Worm (Caenorhabditis elegans) whole organism, L1 larva: Measurements from ENCODE around the gene F47D12.9.

Experiments
- C34B4.2 ChIP-seq: sonication (generic microtip); optimal IDR thresholded peaks from 2 replicates; lab custom pipeline; 2017; ENCODE audit warnings: mild to moderate bottlenecking, missing genetic modification characterization, missing compliant biosample characterization
- F16B12.6 ChIP-seq: fragments of 150-350 bp; optimal IDR thresholded peaks from 2 replicates; lab custom pipeline; 2014; ENCODE audit warnings: missing biosample characterization, missing genetic modification characterization
- Y116A8C.19 ChIP-seq: sonication (generic microtip); optimal IDR thresholded peaks from 2 replicates; lab custom pipeline; 2016; ENCODE audit warnings: missing compliant biosample characterization, missing genetic modification characterization, borderline replicate concordance
- aha-1 ChIP-seq: fragments of 150-350 bp; optimal IDR thresholded peaks from 2 replicates; lab custom pipeline; 2014; ENCODE audit warnings: missing biosample characterization, missing genetic modification characterization
- alr-1 ChIP-seq: fragments of 200-800 bp; sonication (Bioruptor generic); optimal IDR thresholded peaks from 2 replicates; lab custom pipeline; 2018; ENCODE audit warnings: borderline replicate concordance, mild to moderate bottlenecking, missing genetic modification characterization, missing compliant biosample characterization
- ama-1 ChIP-seq: fragments of 150-350 bp; optimal IDR thresholded peaks from 2 replicates; lab custom pipeline; 2014
- blmp-1 ChIP-seq: fragments of 150-350 bp; optimal IDR thresholded peaks from 2 replicates; lab custom pipeline; 2014; ENCODE audit warnings: missing biosample characterization, missing genetic modification characterization
- ceh-8 ChIP-seq: fragments of 200-800 bp; sonication (Bioruptor generic); optimal IDR thresholded peaks from 2 replicates; lab custom pipeline; 2018; ENCODE audit warnings: mild to moderate bottlenecking, missing genetic modification characterization, moderate library complexity, missing compliant biosample characterization
- ceh-88 ChIP-seq: fragments of 200-800 bp; sonication (Bioruptor generic); IDR thresholded peaks from 2 replicates; pipeline ENCODE4 v1.3.6; 2022; ENCODE audit warnings: missing genetic modification characterization, missing compliant biosample characterization
- dpl-1 ChIP-seq, 3 experiments: fragments of 150-350 bp in 2 of 3; sonication (generic microtip) in 1 of 3; optimal IDR thresholded peaks; 2 replicates each; lab custom pipeline; 2014 to 2017; ENCODE audit warnings: missing biosample characterization in 3 of 3, missing genetic modification characterization in 3 of 3, missing genetic modification reagents in 3 of 3
- dsc-1 ChIP-seq: sonication (generic microtip); optimal IDR thresholded peaks from 2 replicates; lab custom pipeline; 2016; ENCODE audit warnings: mild to moderate bottlenecking, missing genetic modification characterization, missing compliant biosample characterization
- fkh-4 ChIP-seq: sonication (generic microtip); optimal IDR thresholded peaks from 2 replicates; lab custom pipeline; 2016; ENCODE audit warnings: missing compliant biosample characterization, missing genetic modification characterization, borderline replicate concordance
- fkh-8 ChIP-seq: sonication (generic microtip); optimal IDR thresholded peaks from 2 replicates; lab custom pipeline; 2016; ENCODE audit warnings: mild to moderate bottlenecking, missing genetic modification characterization, missing compliant biosample characterization
- fos-1 ChIP-seq: fragments of 150-350 bp; optimal IDR thresholded peaks from 2 replicates; lab custom pipeline; 2014; ENCODE audit warnings: missing biosample characterization, missing genetic modification characterization
- grh-1 ChIP-seq: fragments of 200-800 bp; sonication (Bioruptor generic); IDR thresholded peaks from 2 replicates; pipeline ENCODE4 v1.3.6; 2022; ENCODE audit warnings: missing genetic modification reagents, missing genetic modification characterization, missing compliant biosample characterization
- hlh-17 ChIP-seq: fragments of 200-800 bp; sonication (Bioruptor generic); optimal IDR thresholded peaks from 2 replicates; lab custom pipeline; 2018; ENCODE audit warnings: missing genetic modification characterization, mild to moderate bottlenecking, missing compliant biosample characterization, moderate library complexity, borderline replicate concordance
- isw-1 ChIP-seq: fragments of 200-800 bp; sonication (Bioruptor generic); IDR thresholded peaks from 2 replicates; pipeline ENCODE4 v1.3.6; 2022; ENCODE audit warnings: missing genetic modification characterization, missing compliant biosample characterization
- jun-1 ChIP-seq: fragments of 150-350 bp; optimal IDR thresholded peaks from 2 replicates; lab custom pipeline; 2014; ENCODE audit warnings: missing biosample characterization, missing genetic modification reagents, missing genetic modification characterization
- lin-15B ChIP-seq: fragments of 150-350 bp; sonication (generic microtip); optimal IDR thresholded peaks from 3 replicates; lab custom pipeline; 2014; ENCODE audit warnings: missing biosample characterization, missing genetic modification characterization
- lin-39 ChIP-seq: fragments of 150-350 bp; optimal IDR thresholded peaks from 2 replicates; lab custom pipeline; 2014; ENCODE audit warnings: missing biosample characterization, missing genetic modification reagents, missing genetic modification characterization
- lir-3 ChIP-seq: sonication (generic microtip); optimal IDR thresholded peaks from 2 replicates; lab custom pipeline; 2016; ENCODE audit warnings: mild to moderate bottlenecking, missing genetic modification characterization, moderate library complexity, missing compliant biosample characterization; ENCODE audit not compliant: poor library complexity
- lsy-2 ChIP-seq, 2 experiments: fragments of 150-350 bp; optimal IDR thresholded peaks; 2 replicates each; lab custom pipeline; 2014; ENCODE audit warnings: missing biosample characterization in 2 of 2, missing genetic modification characterization in 2 of 2
- mdl-1 ChIP-seq, 2 experiments: fragments of 150-350 bp; optimal IDR thresholded peaks; 2 replicates each; lab custom pipeline; 2014 to 2017; ENCODE audit warnings: missing biosample characterization in 2 of 2, missing genetic modification characterization in 2 of 2, inconsistent platforms in 1 of 2
- mef-2 ChIP-seq: fragments of 150-350 bp; optimal IDR thresholded peaks from 2 replicates; lab custom pipeline; 2014; ENCODE audit warnings: missing biosample characterization, missing genetic modification characterization
- mep-1 ChIP-seq: fragments of 150-350 bp; optimal IDR thresholded peaks from 2 replicates; lab custom pipeline; 2014; ENCODE audit warnings: missing biosample characterization, missing genetic modification characterization
- nhr-12 ChIP-seq: sonication (generic microtip); optimal IDR thresholded peaks from 2 replicates; lab custom pipeline; 2017; ENCODE audit warnings: missing biosample characterization, missing genetic modification characterization
- nhr-28 ChIP-seq: fragments of 150-350 bp; optimal IDR thresholded peaks from 2 replicates; lab custom pipeline; 2014; ENCODE audit warnings: missing biosample characterization, missing genetic modification characterization
- nhr-47 ChIP-seq: sonication (generic microtip); optimal IDR thresholded peaks from 2 replicates; lab custom pipeline; 2016; ENCODE audit warnings: mild to moderate bottlenecking, missing genetic modification characterization, moderate library complexity, missing compliant biosample characterization
- nhr-76 ChIP-seq: sonication (generic microtip); optimal IDR thresholded peaks from 2 replicates; lab custom pipeline; 2017; ENCODE audit warnings: missing biosample characterization, missing genetic modification characterization
- nhr-77 ChIP-seq: fragments of 150-350 bp; optimal IDR thresholded peaks from 2 replicates; lab custom pipeline; 2014; ENCODE audit warnings: missing biosample characterization, missing genetic modification characterization
- nhr-84 ChIP-seq: sonication (generic microtip); optimal IDR thresholded peaks from 2 replicates; lab custom pipeline; 2017; ENCODE audit warnings: missing biosample characterization, missing genetic modification characterization
- pag-3 ChIP-seq: sonication (generic microtip); optimal IDR thresholded peaks from 2 replicates; lab custom pipeline; 2017; ENCODE audit warnings: missing genetic modification characterization, mild to moderate bottlenecking, missing compliant biosample characterization, antibody characterized with exemption, borderline replicate concordance; ENCODE audit not compliant: insufficient read depth
- pax-3 ChIP-seq: fragments of 200-800 bp; sonication (Bioruptor generic); optimal IDR thresholded peaks from 2 replicates; lab custom pipeline; 2018; ENCODE audit warnings: mild to moderate bottlenecking, missing genetic modification characterization, moderate library complexity, missing compliant biosample characterization
- pqm-1 ChIP-seq: sonication (generic microtip); optimal IDR thresholded peaks from 3 replicates; lab custom pipeline; 2017; ENCODE audit warnings: missing biosample characterization, missing genetic modification characterization
- skn-1 ChIP-seq: fragments of 150-350 bp; optimal IDR thresholded peaks from 2 replicates; lab custom pipeline; 2014; ENCODE audit warnings: missing biosample characterization, missing genetic modification characterization
- snpc-4 ChIP-seq: fragments of 150-350 bp; optimal IDR thresholded peaks from 2 replicates; lab custom pipeline; 2014; ENCODE audit warnings: missing biosample characterization, missing genetic modification characterization
- snu-23 ChIP-seq: sonication (generic microtip); optimal IDR thresholded peaks from 2 replicates; lab custom pipeline; 2016; ENCODE audit warnings: missing genetic modification characterization, missing compliant biosample characterization
- sptf-1 ChIP-seq: fragments of 150-350 bp; optimal IDR thresholded peaks from 2 replicates; lab custom pipeline; 2014; ENCODE audit warnings: missing biosample characterization, missing genetic modification characterization
- sup-37 ChIP-seq: fragments of 200-800 bp; sonication (Bioruptor generic); optimal IDR thresholded peaks from 2 replicates; lab custom pipeline; 2018; ENCODE audit warnings: mild to moderate bottlenecking, missing genetic modification characterization, missing compliant biosample characterization
- tbx-2 ChIP-seq: sonication (generic microtip); optimal IDR thresholded peaks from 2 replicates; lab custom pipeline; 2016; ENCODE audit warnings: missing genetic modification characterization, missing compliant biosample characterization
- tlp-1 ChIP-seq: fragments of 150-350 bp; optimal IDR thresholded peaks from 2 replicates; lab custom pipeline; 2014; ENCODE audit warnings: missing biosample characterization, missing genetic modification characterization
- unc-86 ChIP-seq: sonication (generic microtip); optimal IDR thresholded peaks from 2 replicates; lab custom pipeline; 2016; ENCODE audit warnings: missing genetic modification characterization, missing compliant biosample characterization
- zag-1 ChIP-seq: fragments of 150-350 bp; optimal IDR thresholded peaks from 2 replicates; lab custom pipeline; 2014; ENCODE audit warnings: missing biosample characterization, missing genetic modification characterization
- zip-4 ChIP-seq: fragments of 200-800 bp; sonication (Bioruptor generic); optimal IDR thresholded peaks from 2 replicates; lab custom pipeline; 2018; ENCODE audit warnings: mild to moderate bottlenecking, missing genetic modification characterization, moderate library complexity, missing compliant biosample characterization
- ztf-11 ChIP-seq, 2 experiments: sonication (generic microtip); optimal IDR thresholded peaks; 2 replicates each; lab custom pipeline; 2016 to 2017; ENCODE audit warnings: missing genetic modification characterization in 2 of 2, missing biosample characterization in 1 of 2, missing compliant biosample characterization in 1 of 2
- ztf-4 ChIP-seq: fragments of 150-350 bp; optimal IDR thresholded peaks from 2 replicates; lab custom pipeline; 2014; ENCODE audit warnings: missing biosample characterization, missing genetic modification characterization

The F47D12.9 gene

DNA sequence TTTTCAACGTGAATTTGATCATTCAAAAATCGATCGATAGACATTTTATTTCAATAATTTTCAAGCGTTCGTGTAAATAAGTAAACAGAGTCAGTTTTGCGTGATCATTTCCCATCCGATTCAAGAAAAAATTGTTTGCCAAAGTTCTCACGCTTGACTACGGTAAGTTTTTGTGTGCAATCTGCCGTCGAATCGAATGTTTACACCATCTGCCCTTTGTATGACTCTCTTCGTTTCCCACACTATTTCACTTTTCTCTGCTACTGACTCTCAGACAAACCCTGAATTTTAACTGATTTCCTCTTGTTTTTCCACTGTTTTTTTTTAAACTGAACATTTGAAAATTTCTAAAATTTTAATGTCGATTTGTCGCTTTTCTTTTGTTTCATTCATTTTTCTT, 41.6 kb upstream of the F47D12.9 start (continued):
- TF ChIP-seq alr-1 (tag; lab: Kevin White, UChicago) = no peak
- no peak for TF ChIP-seq hlh-17 (GFP tag; lab: Kevin White, UChicago)
- TF ChIP-seq fos-1 (tag; lab: Kevin White, UChicago) = peak; percentile 87
- TF ChIP-seq tbx-2 = peak; percentile 81
- no peak for TF ChIP-seq nhr-76 (tag; lab: Kevin White, UChicago)
- TF ChIP-seq fkh-8 (tag; lab: Kevin White, UChicago) = peak; percentile 81
- TF ChIP-seq isw-1 (GFP tag; lab: Robert Waterston, UW) = peak; percentile 77
- peak; percentile 39 for TF ChIP-seq ceh-8 (GFP tag; lab: Kevin White, UChicago)
- TF ChIP-seq sptf-1 = no peak
- no peak for TF ChIP-seq nhr-84 (tag; lab: Kevin White, UChicago)
- peak; percentile 95 for TF ChIP-seq snu-23 (GFP tag; lab: Kevin White, UChicago)
- no peak for TF ChIP-seq C34B4.2
- TF ChIP-seq tlp-1 (tag; lab: Kevin White, UChicago) = no peak
- TF ChIP-seq ceh-88 (GFP tag; lab: Robert Waterston, UW) = no peak
- peak; percentile 51 for TF ChIP-seq lin-15B (tag; lab: Kevin White, UChicago)
- peak; percentile 39 for TF ChIP-seq zip-4 (GFP tag; lab: Kevin White, UChicago)
- TF ChIP-seq snpc-4 (tag; lab: Kevin White, UChicago) = peak; percentile 70
- no peak for TF ChIP-seq mef-2 (tag; lab: Kevin White, UChicago)
- TF ChIP-seq F16B12.6 (tag; lab: Kevin White, UChicago) = peak; percentile 97
- TF ChIP-seq ama-1 (lab: Kevin White, UChicago) = peak; percentile 44
- peak in 1 of 2 experiments; percentile 79 for TF ChIP-seq mdl-1 (tag; optimal IDR thresholded peaks at IDR 0.05; lab: Kevin White, UChicago)
- peak; percentile 68 for TF ChIP-seq ztf-4 (tag; lab: Kevin White, UChicago)
- peak in 1 of 2 experiments; percentile 40 for TF ChIP-seq ztf-11 (tag; optimal IDR thresholded peaks at IDR 0.05; lab: Kevin White, UChicago)
- TF ChIP-seq zag-1 = peak; percentile 84
- no peak for TF ChIP-seq aha-1 (tag; lab: Kevin White, UChicago)
- peak; percentile 98 to 99 for TF ChIP-seq lsy-2 (tag; optimal IDR thresholded peaks at IDR 0.05; lab: Kevin White, UChicago)
- peak; percentile 33 for TF ChIP-seq lin-39 (tag; lab: Kevin White, UChicago)
- TF ChIP-seq unc-86 (tag; lab: Kevin White, UChicago) = peak; percentile 78
- TF ChIP-seq blmp-1 (tag; lab: Kevin White, UChicago) = peak; percentile 28
- TF ChIP-seq nhr-12 = no peak
- TF ChIP-seq nhr-77 (tag; lab: Kevin White, UChicago) = peak; percentile 83
- peak; percentile 55; the same call in 1 of the 2 replicates for TF ChIP-seq grh-1 (GFP tag; lab: Robert Waterston, UW)
- peak; percentile 66 for TF ChIP-seq skn-1 (tag; lab: Kevin White, UChicago)
- peak; percentile 68 to 79 (median 78) for TF ChIP-seq dpl-1 (GFP tag; optimal IDR thresholded peaks at IDR 0.05; lab: Kevin White, UChicago)
- peak; percentile 49 for TF ChIP-seq pag-3 (tag; lab: Kevin White, UChicago)
- peak; percentile 30 for TF ChIP-seq pax-3 (tag; lab: Kevin White, UChicago)
- TF ChIP-seq dsc-1 (tag; lab: Kevin White, UChicago) = peak; percentile 84
- TF ChIP-seq sup-37 (GFP tag; lab: Kevin White, UChicago) = peak; percentile 74
- TF ChIP-seq jun-1 (tag; lab: Kevin White, UChicago) = peak; percentile 64
- TF ChIP-seq nhr-28 (tag; lab: Kevin White, UChicago) = no peak
- TF ChIP-seq Y116A8C.19 (tag; lab: Kevin White, UChicago) = no peak
- TF ChIP-seq lir-3 (tag; lab: Kevin White, UChicago) = peak; percentile 51
- peak; percentile 90 for TF ChIP-seq nhr-47 (tag; lab: Kevin White, UChicago)
- TF ChIP-seq pqm-1 (tag; lab: Kevin White, UChicago) = no peak
- peak; percentile 44 for TF ChIP-seq fkh-4
- TF ChIP-seq mep-1 = peak; percentile 89
